Fruit fly (Drosophila melanogaster) whole organism, embryonic: Measurements from ENCODE around the gene CG13258.

ENCODE experiments used
- CG10543 ChIP-seq: fragments of 200-800 bp; sonication (Bioruptor generic); optimal IDR thresholded peaks from 3 replicates; lab custom pipeline; 2017; ENCODE audit warnings: missing biosample characterization, mild to moderate bottlenecking, missing genetic modification characterization, moderate library complexity
- CG10979 ChIP-seq: fragments of 200-800 bp; sonication (Bioruptor generic); optimal IDR thresholded peaks from 2 replicates; lab custom pipeline; 2018; ENCODE audit warnings: missing biosample characterization, mild to moderate bottlenecking, missing genetic modification characterization, moderate library complexity
- CG12219 ChIP-seq: fragments of 200-800 bp; sonication (Bioruptor generic); optimal IDR thresholded peaks from 3 replicates; lab custom pipeline; 2018; ENCODE audit warnings: missing biosample characterization, mild to moderate bottlenecking, missing genetic modification characterization
- CG12391 ChIP-seq: fragments of 200-800 bp; sonication (Bioruptor generic); optimal IDR thresholded peaks from 3 replicates; lab custom pipeline; 2018; ENCODE audit warnings: missing biosample characterization, mild to moderate bottlenecking, missing genetic modification characterization, moderate library complexity
- CG13624 ChIP-seq: fragments of 200-800 bp; sonication (Bioruptor generic); optimal IDR thresholded peaks from 2 replicates; lab custom pipeline; 2016; ENCODE audit warnings: missing biosample characterization, missing genetic modification characterization
- CG15479 ChIP-seq: fragments of 200-800 bp; sonication (Bioruptor generic); optimal IDR thresholded peaks from 3 replicates; lab custom pipeline; 2019; ENCODE audit warnings: missing biosample characterization, mild to moderate bottlenecking, missing genetic modification characterization, moderate library complexity
- CG15601 ChIP-seq: fragments of 200-800 bp; sonication (Bioruptor generic); optimal IDR thresholded peaks from 3 replicates; lab custom pipeline; 2019; ENCODE audit warnings: missing biosample characterization, mild to moderate bottlenecking, missing genetic modification characterization, moderate library complexity
- CG16815 ChIP-seq: fragments of 200-800 bp; sonication (Bioruptor generic); optimal IDR thresholded peaks from 3 replicates; lab custom pipeline; 2017; ENCODE audit warnings: missing biosample characterization, mild to moderate bottlenecking, missing genetic modification characterization
- CG18011 ChIP-seq: fragments of 200-800 bp; sonication (Bioruptor generic); optimal IDR thresholded peaks from 2 replicates; lab custom pipeline; 2017; ENCODE audit warnings: missing biosample characterization, missing genetic modification characterization, mild to moderate bottlenecking, moderate library complexity, missing genotype
- CG2712 ChIP-seq: fragments of 200-800 bp; optimal IDR thresholded peaks from 3 replicates; lab custom pipeline; 2019; ENCODE audit warnings: missing biosample characterization, mild to moderate bottlenecking, missing genetic modification characterization, moderate library complexity
- CG4404 ChIP-seq: fragments of 200-800 bp; sonication (Bioruptor generic); IDR thresholded peaks from 2 replicates; pipeline ENCODE4 v1.3.6; 2022; ENCODE audit warnings: missing biosample characterization, missing genetic modification characterization
- CG5180 ChIP-seq: fragments of 200-800 bp; sonication (Bioruptor generic); optimal IDR thresholded peaks from 3 replicates; lab custom pipeline; 2017; ENCODE audit warnings: missing biosample characterization, missing genetic modification characterization, mild to moderate bottlenecking, moderate library complexity, missing genetic modification reagents
- CG5953 ChIP-seq: fragments of 200-800 bp; sonication (Bioruptor generic); IDR thresholded peaks from 2 replicates; pipeline ENCODE4 v1.3.6; 2022; ENCODE audit warnings: missing biosample characterization, missing genetic modification characterization
- CG6654 ChIP-seq: fragments of 200-800 bp; sonication (Bioruptor generic); optimal IDR thresholded peaks from 2 replicates; lab custom pipeline; 2017; ENCODE audit warnings: missing biosample characterization, mild to moderate bottlenecking, missing genetic modification characterization
- CG7556 ChIP-seq: fragments of 200-800 bp; sonication (Bioruptor generic); optimal IDR thresholded peaks from 2 replicates; lab custom pipeline; 2017; ENCODE audit warnings: missing biosample characterization, mild to moderate bottlenecking, missing genetic modification characterization
- CG9876 ChIP-seq: fragments of 200-800 bp; sonication (Bioruptor generic); optimal IDR thresholded peaks from 2 replicates; lab custom pipeline; 2016; ENCODE audit warnings: missing biosample characterization, missing genetic modification characterization
- D19B ChIP-seq: fragments of 200-800 bp; sonication (Bioruptor generic); optimal IDR thresholded peaks from 2 replicates; lab custom pipeline; 2017; ENCODE audit warnings: missing biosample characterization, mild to moderate bottlenecking, missing genetic modification characterization
- Dip3 ChIP-seq: fragments of 200-800 bp; sonication (Bioruptor generic); optimal IDR thresholded peaks from 3 replicates; lab custom pipeline; 2016; ENCODE audit warnings: missing biosample characterization, missing genetic modification characterization
- Dp ChIP-seq: fragments of 200-800 bp; sonication (Bioruptor generic); optimal IDR thresholded peaks from 2 replicates; lab custom pipeline; 2018; ENCODE audit warnings: missing biosample characterization, mild to moderate bottlenecking, missing genetic modification characterization, moderate library complexity
- Elba2 ChIP-seq: fragments of 200-800 bp; sonication (Bioruptor generic); optimal IDR thresholded peaks from 3 replicates; lab custom pipeline; 2016; ENCODE audit warnings: missing biosample characterization, missing genetic modification characterization
- Gsc ChIP-seq: fragments of 200-800 bp; sonication (Bioruptor generic); IDR thresholded peaks from 2 replicates; pipeline ENCODE4 v1.3.6; 2022; ENCODE audit warnings: missing biosample characterization, missing genetic modification characterization
- H2.0 ChIP-seq: fragments of 200-800 bp; sonication (Bioruptor generic); IDR thresholded peaks from 2 replicates; pipeline ENCODE4 v1.3.6; 2022; ENCODE audit warnings: missing biosample characterization, missing genetic modification characterization
- Hr3 ChIP-seq: fragments of 200-800 bp; sonication (Bioruptor generic); optimal IDR thresholded peaks from 3 replicates; lab custom pipeline; 2016; ENCODE audit warnings: missing biosample characterization, missing genetic modification characterization
- Oli ChIP-seq: fragments of 200-800 bp; sonication (Bioruptor generic); optimal IDR thresholded peaks from 2 replicates; lab custom pipeline; 2018; ENCODE audit warnings: missing biosample characterization, mild to moderate bottlenecking, missing genetic modification characterization, moderate library complexity
- Optix ChIP-seq: fragments of 200-800 bp; sonication (Bioruptor generic); IDR thresholded peaks from 3 replicates; pipeline ENCODE4 v1.3.6; 2022; ENCODE audit warnings: missing biosample characterization, missing genetic modification characterization
- Poxn ChIP-seq: fragments of 200-800 bp; sonication (Bioruptor generic); IDR thresholded peaks from 2 replicates; pipeline ENCODE4 v1.3.6; 2022; ENCODE audit warnings: missing biosample characterization, missing genetic modification characterization
- Sox100B ChIP-seq: fragments of 200-800 bp; sonication (Bioruptor generic); optimal IDR thresholded peaks from 3 replicates; lab custom pipeline; 2018; ENCODE audit warnings: missing biosample characterization, mild to moderate bottlenecking, missing genetic modification characterization
- Trl ChIP-seq, 3 experiments: fragments of >200 bp in 2 of 3; fragments of 200-800 bp in 1 of 3; sonication (Bioruptor generic) in 1 of 3; optimal IDR thresholded peaks; 2 replicates in 1 of 3; 3 replicates in 2 of 3; lab custom pipeline; 2016 to 2017; ENCODE audit warnings: missing biosample characterization in 1 of 3, missing genetic modification characterization in 1 of 3
- az2 ChIP-seq: fragments of 200-800 bp; sonication (Bioruptor generic); optimal IDR thresholded peaks from 3 replicates; lab custom pipeline; 2016; ENCODE audit warnings: missing biosample characterization, missing genetic modification characterization
- corto ChIP-seq: fragments of 200-800 bp; sonication (Bioruptor generic); optimal IDR thresholded peaks from 2 replicates; lab custom pipeline; 2016; ENCODE audit warnings: missing biosample characterization, mild to moderate bottlenecking, missing genetic modification characterization, moderate library complexity
- dmrt11E ChIP-seq: fragments of 200-800 bp; sonication (Bioruptor generic); optimal IDR thresholded peaks from 3 replicates; lab custom pipeline; 2018; ENCODE audit warnings: missing biosample characterization, mild to moderate bottlenecking, missing genetic modification characterization, moderate library complexity
- fd64A ChIP-seq: fragments of 200-800 bp; sonication (Bioruptor generic); optimal IDR thresholded peaks from 3 replicates; lab custom pipeline; 2018; ENCODE audit warnings: missing biosample characterization, mild to moderate bottlenecking, missing genetic modification characterization
- gt ChIP-seq: fragments of 200-800 bp; sonication (Bioruptor generic); IDR thresholded peaks from 2 replicates; pipeline ENCODE4 v1.3.6; 2022; ENCODE audit warnings: missing biosample characterization, missing genetic modification characterization
- hkb ChIP-seq, 2 experiments: fragments of 200-800 bp in 1 of 2; fragments of >200 bp in 1 of 2; sonication (Bioruptor generic) in 1 of 2; IDR thresholded peaks in 1 of 2; optimal IDR thresholded peaks in 1 of 2; 2 replicates each; pipeline versions ENCODE4 v1.3.6 to Lab custom; 2017 to 2022; ENCODE audit warnings: missing biosample characterization in 1 of 2, missing genetic modification characterization in 1 of 2
- ind ChIP-seq: fragments of 200-800 bp; sonication (Bioruptor generic); optimal IDR thresholded peaks from 3 replicates; lab custom pipeline; 2016; ENCODE audit warnings: missing biosample characterization, missing genetic modification characterization
- jigr1 ChIP-seq: fragments of 200-800 bp; sonication (Bioruptor generic); IDR thresholded peaks from 3 replicates; pipeline ENCODE4 v1.3.6; 2022; ENCODE audit warnings: missing biosample characterization, missing genetic modification characterization
- lola ChIP-seq, 3 experiments: fragments of >200 bp in 2 of 3; fragments of 200-800 bp in 1 of 3; sonication (Bioruptor generic) in 1 of 3; optimal IDR thresholded peaks; 2 replicates each; lab custom pipeline; 2017 to 2019; ENCODE audit warnings: missing biosample characterization in 3 of 3, missing genetic modification characterization in 3 of 3, mild to moderate bottlenecking in 1 of 3, moderate library complexity in 1 of 3
- nau ChIP-seq: fragments of 200-800 bp; sonication (Bioruptor generic); optimal IDR thresholded peaks from 3 replicates; lab custom pipeline; 2017; ENCODE audit warnings: missing biosample characterization, mild to moderate bottlenecking, missing genetic modification characterization, missing genetic modification reagents
- pros ChIP-seq: fragments of 200-800 bp; sonication (Bioruptor generic); optimal IDR thresholded peaks from 3 replicates; lab custom pipeline; 2019; ENCODE audit warnings: missing biosample characterization, mild to moderate bottlenecking, missing genetic modification characterization, moderate library complexity
- pum ChIP-seq: fragments of 200-800 bp; sonication (Bioruptor generic); optimal IDR thresholded peaks from 2 replicates; lab custom pipeline; 2016; ENCODE audit warnings: missing biosample characterization, missing genetic modification characterization
- ro ChIP-seq: fragments of 200-800 bp; sonication (Bioruptor generic); IDR thresholded peaks from 2 replicates; pipeline ENCODE4 v1.3.6; 2022; ENCODE audit warnings: missing biosample characterization, missing genetic modification characterization
- sens-2 ChIP-seq: fragments of 200-800 bp; sonication (Bioruptor generic); IDR thresholded peaks from 2 replicates; pipeline ENCODE4 v1.3.6; 2022; ENCODE audit warnings: missing biosample characterization, missing genetic modification characterization
- shn ChIP-seq: fragments of 200-800 bp; sonication (Bioruptor generic); optimal IDR thresholded peaks from 3 replicates; lab custom pipeline; 2016; ENCODE audit warnings: missing biosample characterization, missing genetic modification characterization
- slbo ChIP-seq: fragments of 200-800 bp; sonication (Bioruptor generic); IDR thresholded peaks from 2 replicates; pipeline ENCODE4 v1.3.6; 2022; ENCODE audit warnings: missing biosample characterization, missing genetic modification characterization
- stwl ChIP-seq: fragments of 200-800 bp; sonication (Bioruptor generic); optimal IDR thresholded peaks from 3 replicates; lab custom pipeline; 2018; ENCODE audit warnings: missing biosample characterization, mild to moderate bottlenecking, missing genetic modification characterization, moderate library complexity
- tgo ChIP-seq: fragments of 200-800 bp; sonication (Bioruptor generic); IDR thresholded peaks from 3 replicates; pipeline ENCODE4 v1.3.6; 2022; ENCODE audit warnings: missing biosample characterization, missing genetic modification characterization
- tin ChIP-seq: fragments of 200-800 bp; sonication (Bioruptor generic); optimal IDR thresholded peaks from 3 replicates; lab custom pipeline; 2016; ENCODE audit warnings: missing biosample characterization, missing genetic modification characterization
- toy ChIP-seq: fragments of 200-800 bp; sonication (Bioruptor generic); IDR thresholded peaks from 2 replicates; pipeline ENCODE4 v1.3.6; 2022; ENCODE audit warnings: missing biosample characterization, missing genetic modification characterization
- tup ChIP-seq: fragments of 200-800 bp; sonication (Bioruptor generic); optimal IDR thresholded peaks from 2 replicates; lab custom pipeline; 2016; ENCODE audit warnings: missing biosample characterization, mild to moderate bottlenecking, missing genetic modification characterization, moderate library complexity

The CG13258 gene

DNA sequence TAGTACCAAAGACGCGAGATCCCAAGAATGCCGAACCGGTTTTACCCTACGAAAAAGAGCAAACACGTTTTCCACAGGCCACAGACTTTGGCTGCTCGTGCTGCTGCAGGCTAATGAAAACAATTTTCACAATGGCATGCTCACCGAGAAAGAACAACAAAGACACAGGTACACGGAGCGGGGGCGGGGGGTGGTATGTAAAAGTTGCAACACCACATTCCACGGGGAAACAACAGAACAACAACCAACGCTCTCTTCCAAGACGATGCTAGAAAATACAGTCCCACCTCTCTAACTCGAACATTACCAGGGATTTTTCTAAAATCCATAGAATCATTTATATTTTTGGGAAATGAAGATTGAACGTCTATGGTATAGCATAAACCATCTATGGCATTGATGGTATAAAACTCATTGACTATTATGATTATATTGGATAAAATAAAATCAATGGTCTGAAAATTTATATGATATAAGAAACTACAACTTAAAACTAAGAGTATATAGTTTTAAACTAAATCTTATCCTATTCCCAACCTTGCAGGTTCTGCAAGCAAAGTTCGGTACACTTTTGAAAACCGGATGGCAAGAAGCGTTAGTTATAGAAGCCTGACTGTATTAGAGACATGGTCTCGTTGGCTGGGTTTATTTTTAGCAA lies 11.3 kb downstream of the CG13258 start (continued):
- TF ChIP-seq Dp (GFP tag; lab: Kevin White, UChicago) (no peak), CG5953 (GFP tag; lab: Robert Waterston, UW) (no peak), fd64A (GFP tag; lab: Kevin White, UChicago) (no peak), Trl (optimal IDR thresholded peaks at IDR 0.05; lab: Kevin White, UChicago) (peak; percentile 28 to 30), Trl (GFP tag; optimal IDR thresholded peaks at IDR 0.05; lab: Kevin White, UChicago) (no peak), pum (GFP tag; lab: Kevin White, UChicago) (no peak), corto (GFP tag; lab: Kevin White, UChicago) (no peak), CG15601 (tag; lab: Kevin White, UChicago) (peak; percentile 16), CG16815 (GFP tag; lab: Kevin White, UChicago) (no peak), tup (GFP tag; lab: Kevin White, UChicago) (no peak), Optix (GFP tag; lab: Robert Waterston, UW) (no peak), Gsc (GFP tag; lab: Robert Waterston, UW) (no peak), lola (GFP tag; optimal IDR thresholded peaks at IDR 0.05; lab: Kevin White, UChicago) (peak in 1 of 3 experiments; percentile 52), tgo (GFP tag; lab: Robert Waterston, UW) (no peak), dmrt11E (tag; lab: Kevin White, UChicago) (peak; percentile 52), CG2712 (tag; lab: Kevin White, UChicago) (peak; percentile 29), CG18011 (GFP tag; lab: Kevin White, UChicago) (no peak), CG4404 (GFP tag; lab: Robert Waterston, UW) (no peak), CG15479 (GFP tag; lab: Kevin White, UChicago) (no peak), Hr3 (GFP tag; lab: Kevin White, UChicago) (no peak), hkb (optimal IDR thresholded peaks at IDR 0.05; lab: Kevin White, UChicago) (no peak), hkb (GFP tag; IDR thresholded peaks at IDR 0.05; lab: Robert Waterston, UW) (no peak), Elba2 (no peak), CG7556 (GFP tag; lab: Kevin White, UChicago) (peak; percentile 13), CG10979 (tag; lab: Kevin White, UChicago) (peak; percentile 11), slbo (GFP tag; lab: Robert Waterston, UW) (no peak), Oli (tag; lab: Kevin White, UChicago) (no peak), jigr1 (GFP tag; lab: Robert Waterston, UW) (no peak), nau (no peak), D19B (no peak), CG12391 (peak; percentile 7), CG12219 (GFP tag; lab: Kevin White, UChicago) (no peak), CG13624 (GFP tag; lab: Kevin White, UChicago) (no peak), CG9876 (GFP tag; lab: Kevin White, UChicago) (no peak), gt (no peak), CG10543 (GFP tag; lab: Kevin White, UChicago) (no peak), az2 (GFP tag; lab: Kevin White, UChicago) (no peak)

- TF ChIP-seq Sox100B = peak; percentile 97
- peak; percentile 71 for TF ChIP-seq H2.0
- peak; percentile 52 for TF ChIP-seq sens-2 (GFP tag; lab: Robert Waterston, UW)
- TF ChIP-seq Poxn (GFP tag; lab: Robert Waterston, UW) = no peak
- TF ChIP-seq CG5180 (GFP tag; lab: Kevin White, UChicago) = peak; percentile 84
- TF ChIP-seq pros (GFP tag; lab: Kevin White, UChicago) = no peak
- TF ChIP-seq toy = no peak
- TF ChIP-seq ind (GFP tag; lab: Kevin White, UChicago) = peak; percentile 92
- no peak for TF ChIP-seq Gsc (GFP tag; lab: Robert Waterston, UW)
- peak; percentile 77 for TF ChIP-seq CG6654 (GFP tag; lab: Kevin White, UChicago)
- TF ChIP-seq ro (GFP tag; lab: Robert Waterston, UW) = peak; percentile 28; the same call in 1 of the 2 replicates
- TF ChIP-seq tin (GFP tag; lab: Kevin White, UChicago) = peak; percentile 91
- TF ChIP-seq Dip3 = peak; percentile 54
- no peak for TF ChIP-seq corto (GFP tag; lab: Kevin White, UChicago)
- peak; percentile 48 for TF ChIP-seq stwl
- peak; percentile 87 for TF ChIP-seq shn
Observed at dm6 chr2L:16279774-16280252, 13.0 kb downstream of the CG13258 start.
